Fruit fly (Drosophila melanogaster) whole organism, embryonic: Measurements from ENCODE around the gene Vha68-3.

ENCODE experiments used
- BEAF-32 ChIP-seq: fragments of 200-800 bp; sonication (Bioruptor generic); optimal IDR thresholded peaks from 3 replicates; lab custom pipeline; 2017; ENCODE audit warnings: missing biosample characterization, missing genetic modification characterization, mild to moderate bottlenecking, moderate library complexity, missing genetic modification reagents
- CG10979 ChIP-seq: fragments of 200-800 bp; sonication (Bioruptor generic); optimal IDR thresholded peaks from 2 replicates; lab custom pipeline; 2018; ENCODE audit warnings: missing biosample characterization, mild to moderate bottlenecking, missing genetic modification characterization, moderate library complexity
- CG11398 ChIP-seq: fragments of 200-800 bp; sonication (Bioruptor generic); optimal IDR thresholded peaks from 2 replicates; lab custom pipeline; 2016; ENCODE audit warnings: missing biosample characterization, missing genetic modification characterization
- CG12744 ChIP-seq: fragments of 200-800 bp; sonication (Bioruptor generic); optimal IDR thresholded peaks from 2 replicates; lab custom pipeline; 2016; ENCODE audit warnings: missing biosample characterization, missing genetic modification characterization
- CG13296 ChIP-seq: fragments of 200-800 bp; sonication (Bioruptor generic); optimal IDR thresholded peaks from 3 replicates; lab custom pipeline; 2018; ENCODE audit warnings: missing biosample characterization, mild to moderate bottlenecking, missing genetic modification characterization
- CG14710 ChIP-seq: fragments of 200-800 bp; sonication (Bioruptor generic); optimal IDR thresholded peaks from 3 replicates; lab custom pipeline; 2019; ENCODE audit warnings: missing biosample characterization, mild to moderate bottlenecking, missing genetic modification characterization, moderate library complexity
- CG15479 ChIP-seq: fragments of 200-800 bp; sonication (Bioruptor generic); optimal IDR thresholded peaks from 3 replicates; lab custom pipeline; 2019; ENCODE audit warnings: missing biosample characterization, mild to moderate bottlenecking, missing genetic modification characterization, moderate library complexity
- CG1602 ChIP-seq: fragments of 200-800 bp; sonication (Bioruptor generic); optimal IDR thresholded peaks from 3 replicates; lab custom pipeline; 2016; ENCODE audit warnings: missing biosample characterization, missing genetic modification characterization
- CG1603 ChIP-seq: fragments of 200-800 bp; sonication (Bioruptor generic); optimal IDR thresholded peaks from 2 replicates; lab custom pipeline; 2019; ENCODE audit warnings: missing biosample characterization, mild to moderate bottlenecking, missing genetic modification characterization, moderate library complexity
- CG17612 ChIP-seq: fragments of 200-800 bp; sonication (Bioruptor generic); IDR thresholded peaks from 2 replicates; pipeline ENCODE4 v1.3.6; 2022; ENCODE audit warnings: missing biosample characterization, missing genetic modification characterization
- CG18764 ChIP-seq: fragments of 200-800 bp; sonication (Bioruptor generic); optimal IDR thresholded peaks from 3 replicates; lab custom pipeline; 2016; ENCODE audit warnings: missing biosample characterization, missing genetic modification characterization
- CG2712 ChIP-seq: fragments of 200-800 bp; optimal IDR thresholded peaks from 3 replicates; lab custom pipeline; 2019; ENCODE audit warnings: missing biosample characterization, mild to moderate bottlenecking, missing genetic modification characterization, moderate library complexity
- CG30020 ChIP-seq: fragments of 200-800 bp; optimal IDR thresholded peaks from 2 replicates; lab custom pipeline; 2019; ENCODE audit warnings: missing biosample characterization, mild to moderate bottlenecking, missing genetic modification characterization, moderate library complexity
- CG30403 ChIP-seq: fragments of 200-800 bp; sonication (Bioruptor generic); optimal IDR thresholded peaks from 3 replicates; lab custom pipeline; 2016; ENCODE audit warnings: missing biosample characterization, missing genetic modification characterization
- CG30431 ChIP-seq: fragments of 200-800 bp; sonication (Bioruptor generic); optimal IDR thresholded peaks from 2 replicates; lab custom pipeline; 2017; ENCODE audit warnings: missing biosample characterization, missing genetic modification characterization
- CG6683 ChIP-seq: fragments of 200-800 bp; sonication (Bioruptor generic); optimal IDR thresholded peaks from 2 replicates; lab custom pipeline; 2017; ENCODE audit warnings: missing biosample characterization, mild to moderate bottlenecking, missing genetic modification characterization, missing genetic modification reagents
- CG7357 ChIP-seq: fragments of 200-800 bp; sonication (Bioruptor generic); IDR thresholded peaks from 3 replicates; pipeline ENCODE4 v1.3.6; 2022; ENCODE audit warnings: missing biosample characterization, missing genetic modification characterization
- CG7928 ChIP-seq: fragments of 200-800 bp; sonication (Bioruptor generic); optimal IDR thresholded peaks from 2 replicates; lab custom pipeline; 2017; ENCODE audit warnings: missing biosample characterization, mild to moderate bottlenecking, missing genetic modification characterization
- CG8290 ChIP-seq, 3 experiments: fragments of 200-800 bp; sonication (Bioruptor generic); optimal IDR thresholded peaks; 2 replicates each; lab custom pipeline; 2016 to 2019; ENCODE audit warnings: missing biosample characterization in 3 of 3, missing genetic modification characterization in 3 of 3, mild to moderate bottlenecking in 2 of 3, moderate library complexity in 1 of 3
- CG9797 ChIP-seq: fragments of 200-800 bp; sonication (Bioruptor generic); optimal IDR thresholded peaks from 3 replicates; lab custom pipeline; 2018; ENCODE audit warnings: missing biosample characterization, mild to moderate bottlenecking, missing genetic modification characterization
- CG9876 ChIP-seq: fragments of 200-800 bp; sonication (Bioruptor generic); optimal IDR thresholded peaks from 2 replicates; lab custom pipeline; 2016; ENCODE audit warnings: missing biosample characterization, missing genetic modification characterization
- CrebB ChIP-seq: fragments of 200-800 bp; sonication (Bioruptor generic); optimal IDR thresholded peaks from 3 replicates; lab custom pipeline; 2018; ENCODE audit warnings: missing biosample characterization, mild to moderate bottlenecking, missing genetic modification characterization
- Dp ChIP-seq: fragments of 200-800 bp; sonication (Bioruptor generic); optimal IDR thresholded peaks from 2 replicates; lab custom pipeline; 2018; ENCODE audit warnings: missing biosample characterization, mild to moderate bottlenecking, missing genetic modification characterization, moderate library complexity
- HHEX ChIP-seq: fragments of 200-800 bp; sonication (Bioruptor generic); optimal IDR thresholded peaks from 3 replicates; lab custom pipeline; 2017; ENCODE audit warnings: missing biosample characterization, mild to moderate bottlenecking, missing genetic modification characterization, missing genetic modification reagents
- Kr ChIP-seq: fragments of 200-800 bp; sonication (Bioruptor generic); optimal IDR thresholded peaks from 2 replicates; lab custom pipeline; 2017; ENCODE audit warnings: missing biosample characterization, mild to moderate bottlenecking, missing genetic modification characterization
- NC2β ChIP-seq: fragments of 200-800 bp; sonication (Bioruptor generic); optimal IDR thresholded peaks from 2 replicates; lab custom pipeline; 2016; ENCODE audit warnings: missing biosample characterization, missing genetic modification characterization
- Nf-YA ChIP-seq: fragments of 200-800 bp; sonication (Bioruptor generic); IDR thresholded peaks from 2 replicates; pipeline ENCODE4 v1.3.6; 2022; ENCODE audit warnings: missing biosample characterization, missing genetic modification characterization
- Rx ChIP-seq: fragments of 200-800 bp; sonication (Bioruptor generic); IDR thresholded peaks from 2 replicates; pipeline ENCODE4 v1.3.6; 2022; ENCODE audit warnings: missing biosample characterization, missing genetic modification characterization
- crc ChIP-seq: fragments of 200-800 bp; sonication (Bioruptor generic); optimal IDR thresholded peaks from 2 replicates; lab custom pipeline; 2016; ENCODE audit warnings: missing biosample characterization, missing genetic modification characterization
- dati ChIP-seq: fragments of 200-800 bp; sonication (Bioruptor generic); IDR thresholded peaks from 2 replicates; pipeline ENCODE4 v1.3.6; 2022; ENCODE audit warnings: missing biosample characterization, missing genetic modification characterization
- dysf ChIP-seq: fragments of 200-800 bp; sonication (Bioruptor generic); IDR thresholded peaks from 3 replicates; pipeline ENCODE4 v1.3.6; 2022; ENCODE audit warnings: missing biosample characterization, missing genetic modification characterization
- ewg ChIP-seq: fragments of 200-800 bp; sonication (Bioruptor generic); optimal IDR thresholded peaks from 3 replicates; lab custom pipeline; 2017; ENCODE audit warnings: mild to moderate bottlenecking, missing biosample characterization, missing genetic modification reagents, missing genetic modification characterization
- fd3F ChIP-seq: fragments of 200-800 bp; sonication (Bioruptor generic); optimal IDR thresholded peaks from 2 replicates; lab custom pipeline; 2018; ENCODE audit warnings: missing biosample characterization, mild to moderate bottlenecking, missing genetic modification characterization, moderate library complexity
- gem ChIP-seq: fragments of 200-800 bp; sonication (Bioruptor generic); optimal IDR thresholded peaks from 2 replicates; lab custom pipeline; 2019; ENCODE audit warnings: missing biosample characterization, mild to moderate bottlenecking, missing genetic modification characterization, moderate library complexity
- gt ChIP-seq: fragments of 200-800 bp; sonication (Bioruptor generic); IDR thresholded peaks from 2 replicates; pipeline ENCODE4 v1.3.6; 2022; ENCODE audit warnings: missing biosample characterization, missing genetic modification characterization
- inv ChIP-seq: fragments of 200-800 bp; sonication (Bioruptor generic); IDR thresholded peaks from 2 replicates; pipeline ENCODE4 v1.3.6; 2022; ENCODE audit warnings: missing biosample characterization, missing genetic modification characterization; ENCODE audit not compliant: partially characterized antibody
- kay ChIP-seq: fragments of 200-800 bp; sonication (Bioruptor generic); optimal IDR thresholded peaks from 2 replicates; lab custom pipeline; 2016; ENCODE audit warnings: missing biosample characterization, missing genetic modification characterization
- kni ChIP-seq: fragments of 200-800 bp; sonication (Bioruptor generic); optimal IDR thresholded peaks from 3 replicates; lab custom pipeline; 2017; ENCODE audit warnings: mild to moderate bottlenecking, missing biosample characterization, missing genetic modification reagents, missing genetic modification characterization
- lab ChIP-seq: fragments of 200-800 bp; sonication (Bioruptor generic); optimal IDR thresholded peaks from 3 replicates; lab custom pipeline; 2017; ENCODE audit warnings: missing biosample characterization, missing genetic modification characterization, mild to moderate bottlenecking, moderate library complexity, missing genetic modification reagents
- luna ChIP-seq: fragments of 200-800 bp; sonication (Bioruptor generic); optimal IDR thresholded peaks from 2 replicates; lab custom pipeline; 2016; ENCODE audit warnings: missing biosample characterization, missing genetic modification characterization
- mld ChIP-seq: fragments of 200-800 bp; sonication (Bioruptor generic); IDR thresholded peaks from 3 replicates; pipeline ENCODE4 v1.3.6; 2022; ENCODE audit warnings: missing biosample characterization, missing genetic modification characterization; ENCODE audit not compliant: partially characterized antibody
- nau ChIP-seq: fragments of 200-800 bp; sonication (Bioruptor generic); optimal IDR thresholded peaks from 3 replicates; lab custom pipeline; 2017; ENCODE audit warnings: missing biosample characterization, mild to moderate bottlenecking, missing genetic modification characterization, missing genetic modification reagents
- onecut ChIP-seq: fragments of 200-800 bp; sonication (Bioruptor generic); IDR thresholded peaks from 2 replicates; pipeline ENCODE4 v1.3.6; 2022; ENCODE audit warnings: missing biosample characterization, missing genetic modification characterization
- pho ChIP-seq: fragments of 200-800 bp; sonication (Bioruptor generic); optimal IDR thresholded peaks from 2 replicates; lab custom pipeline; 2016; ENCODE audit warnings: missing biosample characterization, missing genetic modification characterization
- pzg ChIP-seq: fragments of 200-800 bp; sonication (Bioruptor generic); optimal IDR thresholded peaks from 3 replicates; lab custom pipeline; 2018; ENCODE audit warnings: missing biosample characterization, mild to moderate bottlenecking, missing genetic modification characterization, moderate library complexity
- scrt ChIP-seq: fragments of 200-800 bp; sonication (Bioruptor generic); optimal IDR thresholded peaks from 2 replicates; lab custom pipeline; 2018; ENCODE audit warnings: missing biosample characterization, mild to moderate bottlenecking, missing genetic modification characterization, moderate library complexity
- tgo ChIP-seq: fragments of 200-800 bp; sonication (Bioruptor generic); IDR thresholded peaks from 3 replicates; pipeline ENCODE4 v1.3.6; 2022; ENCODE audit warnings: missing biosample characterization, missing genetic modification characterization
- trem ChIP-seq: fragments of 200-800 bp; optimal IDR thresholded peaks from 3 replicates; lab custom pipeline; 2019; ENCODE audit warnings: missing biosample characterization, mild to moderate bottlenecking, missing genetic modification characterization, moderate library complexity
- zfh1 ChIP-seq: fragments of 200-800 bp; sonication (Bioruptor generic); IDR thresholded peaks from 3 replicates; pipeline ENCODE4 v1.3.6; 2022; ENCODE audit warnings: missing biosample characterization, missing genetic modification characterization

Vha68-3 gene

dm6 chr2L:13021020-13021781, 42.6 kb downstream of the Vha68-3 start, which contains the start of gene CG9933 (continued):
- TF ChIP-seq Rx (GFP tag; lab: Robert Waterston, UW), result no peak
- TF ChIP-seq ewg (GFP tag; lab: Kevin White, UChicago), result no peak
- no peak for TF ChIP-seq CG6683
- peak; percentile 51 for TF ChIP-seq CG9797
- no peak for TF ChIP-seq Nf-YA (GFP tag; lab: Robert Waterston, UW)
- TF ChIP-seq CG17612 (GFP tag; lab: Robert Waterston, UW), result no peak
- no peak for TF ChIP-seq CG10979
- no peak for TF ChIP-seq CG1602 (GFP tag; lab: Kevin White, UChicago)
- TF ChIP-seq Dp, result peak; percentile 65
- TF ChIP-seq CG30403, result no peak
- TF ChIP-seq BEAF-32 (GFP tag; lab: Kevin White, UChicago), result peak; percentile 45
- TF ChIP-seq NC2β (GFP tag; lab: Kevin White, UChicago), result no peak
- no peak for TF ChIP-seq onecut (GFP tag; lab: Robert Waterston, UW)
- TF ChIP-seq kni (GFP tag; lab: Kevin White, UChicago), result no peak
- TF ChIP-seq CG13296 (GFP tag; lab: Kevin White, UChicago), result no peak
- no peak for TF ChIP-seq dysf (GFP tag; lab: Robert Waterston, UW)
- TF ChIP-seq CG2712, result no peak
- TF ChIP-seq trem (tag; lab: Kevin White, UChicago), result peak; percentile 52
- TF ChIP-seq tgo (GFP tag; lab: Robert Waterston, UW), result no peak
- peak; percentile 64 for TF ChIP-seq CG14710
- no peak for TF ChIP-seq CG18764 (GFP tag; lab: Kevin White, UChicago)
- TF ChIP-seq CG12744 (GFP tag; lab: Kevin White, UChicago), result no peak
- TF ChIP-seq scrt (GFP tag; lab: Kevin White, UChicago), result no peak
- no peak for TF ChIP-seq luna (GFP tag; lab: Kevin White, UChicago)
- peak; percentile 45 for TF ChIP-seq pzg (GFP tag; lab: Kevin White, UChicago)
- TF ChIP-seq pho (GFP tag; lab: Kevin White, UChicago), result no peak
- peak; percentile 93 for TF ChIP-seq CG30020
- no peak for TF ChIP-seq Kr
- no peak for TF ChIP-seq lab (GFP tag; lab: Kevin White, UChicago)
- TF ChIP-seq inv (GFP tag; lab: Robert Waterston, UW), result no peak
- no peak for TF ChIP-seq gt (GFP tag; lab: Robert Waterston, UW)
- TF ChIP-seq CG30431 (GFP tag; lab: Kevin White, UChicago), result no peak
- no peak for TF ChIP-seq CG15479 (GFP tag; lab: Kevin White, UChicago)
- no peak for TF ChIP-seq kay (GFP tag; lab: Kevin White, UChicago)
- TF ChIP-seq CG11398 (GFP tag; lab: Kevin White, UChicago), result no peak
- no peak for TF ChIP-seq gem (tag; lab: Kevin White, UChicago)
- no peak for TF ChIP-seq dati (GFP tag; lab: Robert Waterston, UW)
- no peak for TF ChIP-seq nau
- no peak for TF ChIP-seq CG9876 (GFP tag; lab: Kevin White, UChicago)
- no peak for TF ChIP-seq HHEX
- TF ChIP-seq CG7928 (GFP tag; lab: Kevin White, UChicago), result no peak
- no peak for TF ChIP-seq zfh1 (GFP tag; lab: Robert Waterston, UW)
- no peak for TF ChIP-seq CrebB (tag; lab: Kevin White, UChicago)
- no peak for TF ChIP-seq CG7357
- no peak for TF ChIP-seq mld (GFP tag; lab: Robert Waterston, UW)
- no peak for TF ChIP-seq crc (GFP tag; lab: Kevin White, UChicago)
- TF ChIP-seq fd3F (GFP tag; lab: Kevin White, UChicago), result no peak
- peak; percentile 83 for TF ChIP-seq CG1603 (tag; lab: Kevin White, UChicago)
- TF ChIP-seq CG8290 (GFP tag; optimal IDR thresholded peaks at IDR 0.05; lab: Kevin White, UChicago), result peak; percentile 47
- TF ChIP-seq CG8290 (tag; optimal IDR thresholded peaks at IDR 0.05; lab: Kevin White, UChicago), result no peak
